Fruit fly (Drosophila melanogaster) whole organism, embryonic: ENCODE results near the gene Ubc7.

Experiments used
- Antp ChIP-seq: fragments of 200-800 bp; sonication (Bioruptor generic); optimal IDR thresholded peaks from 3 replicates; lab custom pipeline; 2016; ENCODE audit warnings: missing biosample characterization, missing genetic modification characterization
- Atf6 ChIP-seq: fragments of 200-800 bp; sonication (Bioruptor generic); IDR thresholded peaks from 2 replicates; pipeline ENCODE4 v1.3.6; 2022; ENCODE audit warnings: missing biosample characterization, missing genetic modification characterization
- Awh ChIP-seq: fragments of 200-800 bp; sonication (Bioruptor generic); IDR thresholded peaks from 2 replicates; pipeline ENCODE4, ENCODE4 v1.3.6; 2022; ENCODE audit warnings: missing biosample characterization, missing genetic modification characterization
- B-H1 ChIP-seq: fragments of 200-800 bp; sonication (Bioruptor generic); IDR thresholded peaks from 3 replicates; pipeline ENCODE4 v1.3.6; 2022; ENCODE audit warnings: missing biosample characterization, missing genetic modification characterization
- B-H2 ChIP-seq: fragments of 200-800 bp; sonication (Bioruptor generic); optimal IDR thresholded peaks from 2 replicates; lab custom pipeline; 2018; ENCODE audit warnings: missing biosample characterization, mild to moderate bottlenecking, missing genetic modification characterization
- CG10565 ChIP-seq: fragments of 200-800 bp; sonication (Bioruptor generic); optimal IDR thresholded peaks from 3 replicates; lab custom pipeline; 2016; ENCODE audit warnings: missing biosample characterization, mild to moderate bottlenecking, missing genetic modification characterization
- CG12236 ChIP-seq: fragments of 200-800 bp; sonication (Bioruptor generic); optimal IDR thresholded peaks from 2 replicates; lab custom pipeline; 2016; ENCODE audit warnings: missing biosample characterization, missing genetic modification characterization
- CG13775 ChIP-seq: fragments of 200-800 bp; sonication (Bioruptor generic); optimal IDR thresholded peaks from 3 replicates; lab custom pipeline; 2017; ENCODE audit warnings: missing biosample characterization, mild to moderate bottlenecking, missing genetic modification characterization
- CG14710 ChIP-seq: fragments of 200-800 bp; sonication (Bioruptor generic); optimal IDR thresholded peaks from 3 replicates; lab custom pipeline; 2019; ENCODE audit warnings: missing biosample characterization, mild to moderate bottlenecking, missing genetic modification characterization, moderate library complexity
- CG15269 ChIP-seq: fragments of 200-800 bp; sonication (Bioruptor generic); optimal IDR thresholded peaks from 2 replicates; lab custom pipeline; 2018; ENCODE audit warnings: missing biosample characterization, mild to moderate bottlenecking, missing genetic modification characterization, moderate library complexity
- CG17361 ChIP-seq: fragments of 200-800 bp; sonication (Bioruptor generic); IDR thresholded peaks from 3 replicates; pipeline ENCODE4 v1.3.6; 2022; ENCODE audit warnings: missing biosample characterization, missing genetic modification characterization
- CG30020 ChIP-seq: fragments of 200-800 bp; optimal IDR thresholded peaks from 2 replicates; lab custom pipeline; 2019; ENCODE audit warnings: missing biosample characterization, mild to moderate bottlenecking, missing genetic modification characterization, moderate library complexity
- CG30403 ChIP-seq: fragments of 200-800 bp; sonication (Bioruptor generic); optimal IDR thresholded peaks from 3 replicates; lab custom pipeline; 2016; ENCODE audit warnings: missing biosample characterization, missing genetic modification characterization
- CG33213 ChIP-seq: fragments of 200-800 bp; sonication (Bioruptor generic); optimal IDR thresholded peaks from 3 replicates; lab custom pipeline; 2016; ENCODE audit warnings: missing biosample characterization, missing genetic modification characterization
- CG3847 ChIP-seq: fragments of 200-800 bp; sonication (Bioruptor generic); IDR thresholded peaks from 2 replicates; pipeline ENCODE4 v1.3.6; 2022; ENCODE audit warnings: missing biosample characterization, missing genetic modification characterization
- CG3995 ChIP-seq: fragments of 200-800 bp; sonication (Bioruptor generic); optimal IDR thresholded peaks from 3 replicates; lab custom pipeline; 2016; ENCODE audit warnings: missing biosample characterization, missing genetic modification characterization
- CG4282 ChIP-seq: fragments of 200-800 bp; sonication (Bioruptor generic); optimal IDR thresholded peaks from 2 replicates; lab custom pipeline; 2016; ENCODE audit warnings: missing biosample characterization, missing genetic modification characterization
- CG4854 ChIP-seq: fragments of 200-800 bp; sonication (Bioruptor generic); optimal IDR thresholded peaks from 2 replicates; lab custom pipeline; 2016; ENCODE audit warnings: missing biosample characterization, missing genetic modification characterization, inconsistent platforms
- CG7745 ChIP-seq: fragments of 200-800 bp; sonication (Bioruptor generic); optimal IDR thresholded peaks from 2 replicates; lab custom pipeline; 2018; ENCODE audit warnings: missing biosample characterization, mild to moderate bottlenecking, missing genetic modification characterization, moderate library complexity
- CG8359 ChIP-seq: fragments of 200-800 bp; sonication (Bioruptor generic); optimal IDR thresholded peaks from 2 replicates; lab custom pipeline; 2017; ENCODE audit warnings: missing biosample characterization, mild to moderate bottlenecking, missing genetic modification characterization, borderline replicate concordance
- CG9817 ChIP-seq: fragments of 200-800 bp; sonication (Bioruptor generic); optimal IDR thresholded peaks from 2 replicates; lab custom pipeline; 2018; ENCODE audit warnings: missing biosample characterization, mild to moderate bottlenecking, missing genetic modification characterization, moderate library complexity
- Camta ChIP-seq: fragments of 200-800 bp; sonication (Bioruptor generic); optimal IDR thresholded peaks from 2 replicates; lab custom pipeline; 2016; ENCODE audit warnings: missing biosample characterization, missing genetic modification characterization
- D ChIP-seq, 2 experiments: fragments of 200-800 bp in 1 of 2; fragments of >200 bp in 1 of 2; sonication (Bioruptor generic) in 1 of 2; optimal IDR thresholded peaks; 2 replicates in 1 of 2; 3 replicates in 1 of 2; lab custom pipeline; 2017; ENCODE audit warnings: mild to moderate bottlenecking in 1 of 2, missing biosample characterization in 1 of 2, missing genetic modification characterization in 1 of 2, missing genetic modification reagents in 1 of 2
- Doc2 ChIP-seq: fragments of 200-800 bp; sonication (Bioruptor generic); IDR thresholded peaks from 2 replicates; pipeline ENCODE4 v1.3.6; 2022; ENCODE audit warnings: missing biosample characterization, missing genetic modification characterization
- Elba2 ChIP-seq: fragments of 200-800 bp; sonication (Bioruptor generic); optimal IDR thresholded peaks from 3 replicates; lab custom pipeline; 2016; ENCODE audit warnings: missing biosample characterization, missing genetic modification characterization
- Gug ChIP-seq: fragments of 200-800 bp; sonication (Bioruptor generic); IDR thresholded peaks from 4 replicates; pipeline ENCODE4 v1.3.6; 2022; ENCODE audit warnings: missing biosample characterization, missing genetic modification characterization
- Hey ChIP-seq: fragments of 200-800 bp; sonication (Bioruptor generic); optimal IDR thresholded peaks from 3 replicates; lab custom pipeline; 2018; ENCODE audit warnings: missing biosample characterization, mild to moderate bottlenecking, missing genetic modification characterization
- Hmx ChIP-seq: fragments of 200-800 bp; sonication (Bioruptor generic); optimal IDR thresholded peaks from 2 replicates; lab custom pipeline; 2016; ENCODE audit warnings: missing biosample characterization, missing genetic modification characterization
- Max ChIP-seq: fragments of 200-800 bp; sonication (Bioruptor generic); optimal IDR thresholded peaks from 2 replicates; lab custom pipeline; 2016; ENCODE audit warnings: missing biosample characterization, mild to moderate bottlenecking, missing genetic modification characterization
- Nf-YB ChIP-seq: fragments of 200-800 bp; sonication (Bioruptor generic); optimal IDR thresholded peaks from 3 replicates; lab custom pipeline; 2019; ENCODE audit warnings: missing biosample characterization, mild to moderate bottlenecking, missing genetic modification characterization, moderate library complexity
- Scr ChIP-seq: fragments of 200-800 bp; sonication (Bioruptor generic); IDR thresholded peaks from 2 replicates; pipeline ENCODE4 v1.3.6; 2022; ENCODE audit warnings: missing biosample characterization, missing genetic modification characterization; ENCODE audit not compliant: partially characterized antibody
- Sox102F ChIP-seq: fragments of 200-800 bp; sonication (Bioruptor generic); optimal IDR thresholded peaks from 2 replicates; lab custom pipeline; 2018; ENCODE audit warnings: missing biosample characterization, mild to moderate bottlenecking, missing genetic modification characterization, moderate library complexity
- Xbp1 ChIP-seq: fragments of 200-800 bp; sonication (Bioruptor generic); optimal IDR thresholded peaks from 3 replicates; lab custom pipeline; 2016; ENCODE audit warnings: missing biosample characterization, mild to moderate bottlenecking, missing genetic modification characterization
- YL-1 ChIP-seq: fragments of 200-800 bp; sonication (Bioruptor generic); optimal IDR thresholded peaks from 3 replicates; lab custom pipeline; 2017; ENCODE audit warnings: missing biosample characterization, mild to moderate bottlenecking, missing genetic modification characterization
- ara ChIP-seq: fragments of 200-800 bp; sonication (Bioruptor generic); IDR thresholded peaks from 2 replicates; pipeline ENCODE4 v1.3.6; 2022; ENCODE audit warnings: missing biosample characterization, missing genetic modification characterization
- cad ChIP-seq: fragments of >200 bp; optimal IDR thresholded peaks from 2 replicates; lab custom pipeline; 2017; ENCODE audit warnings: missing biosample characterization, missing genetic modification characterization
- da ChIP-seq: fragments of 200-800 bp; sonication (Bioruptor generic); optimal IDR thresholded peaks from 2 replicates; lab custom pipeline; 2016; ENCODE audit warnings: missing biosample characterization, missing genetic modification characterization
- dm ChIP-seq: fragments of 200-800 bp; sonication (Bioruptor generic); optimal IDR thresholded peaks from 3 replicates; lab custom pipeline; 2016; ENCODE audit warnings: missing biosample characterization, missing genetic modification characterization
- gsb-n ChIP-seq: fragments of 200-800 bp; sonication (Bioruptor generic); optimal IDR thresholded peaks from 3 replicates; lab custom pipeline; 2018; ENCODE audit warnings: missing biosample characterization, mild to moderate bottlenecking, missing genetic modification characterization
- hth ChIP-seq: fragments of >200 bp; optimal IDR thresholded peaks from 2 replicates; lab custom pipeline; 2017; ENCODE audit warnings: inconsistent platforms
- kay ChIP-seq: fragments of 200-800 bp; sonication (Bioruptor generic); optimal IDR thresholded peaks from 2 replicates; lab custom pipeline; 2016; ENCODE audit warnings: missing biosample characterization, missing genetic modification characterization
- lab ChIP-seq: fragments of 200-800 bp; sonication (Bioruptor generic); optimal IDR thresholded peaks from 3 replicates; lab custom pipeline; 2017; ENCODE audit warnings: missing biosample characterization, missing genetic modification characterization, mild to moderate bottlenecking, moderate library complexity, missing genetic modification reagents
- lbe ChIP-seq: fragments of 200-800 bp; sonication (Bioruptor generic); optimal IDR thresholded peaks from 2 replicates; lab custom pipeline; 2016; ENCODE audit warnings: missing biosample characterization, mild to moderate bottlenecking, missing genetic modification characterization
- maf-S ChIP-seq: fragments of 200-800 bp; sonication (Bioruptor generic); optimal IDR thresholded peaks from 2 replicates; lab custom pipeline; 2016; ENCODE audit warnings: missing biosample characterization, missing genetic modification characterization
- sens ChIP-seq: fragments of 200-800 bp; sonication (Bioruptor generic); peaks from one replicate; lab custom pipeline; 2016; ENCODE audit warnings: missing biosample characterization, missing genetic modification characterization
- sima ChIP-seq: fragments of 200-800 bp; sonication (Bioruptor generic); optimal IDR thresholded peaks from 2 replicates; lab custom pipeline; 2016; ENCODE audit warnings: missing biosample characterization, missing genetic modification characterization
- vvl ChIP-seq: fragments of 200-800 bp; sonication (Bioruptor generic); IDR thresholded peaks from 2 replicates; pipeline ENCODE4 v1.3.6; 2022; ENCODE audit warnings: missing biosample characterization, missing genetic modification characterization
- wek ChIP-seq: fragments of 200-800 bp; sonication (Bioruptor generic); optimal IDR thresholded peaks from 3 replicates; lab custom pipeline; 2018; ENCODE audit warnings: missing biosample characterization, mild to moderate bottlenecking, missing genetic modification characterization, moderate library complexity
- wor ChIP-seq: fragments of 200-800 bp; sonication (Bioruptor generic); IDR thresholded peaks from 2 replicates; pipeline ENCODE4 v1.3.6; 2022; ENCODE audit warnings: missing biosample characterization, missing genetic modification characterization

Ubc7 gene

DNA sequence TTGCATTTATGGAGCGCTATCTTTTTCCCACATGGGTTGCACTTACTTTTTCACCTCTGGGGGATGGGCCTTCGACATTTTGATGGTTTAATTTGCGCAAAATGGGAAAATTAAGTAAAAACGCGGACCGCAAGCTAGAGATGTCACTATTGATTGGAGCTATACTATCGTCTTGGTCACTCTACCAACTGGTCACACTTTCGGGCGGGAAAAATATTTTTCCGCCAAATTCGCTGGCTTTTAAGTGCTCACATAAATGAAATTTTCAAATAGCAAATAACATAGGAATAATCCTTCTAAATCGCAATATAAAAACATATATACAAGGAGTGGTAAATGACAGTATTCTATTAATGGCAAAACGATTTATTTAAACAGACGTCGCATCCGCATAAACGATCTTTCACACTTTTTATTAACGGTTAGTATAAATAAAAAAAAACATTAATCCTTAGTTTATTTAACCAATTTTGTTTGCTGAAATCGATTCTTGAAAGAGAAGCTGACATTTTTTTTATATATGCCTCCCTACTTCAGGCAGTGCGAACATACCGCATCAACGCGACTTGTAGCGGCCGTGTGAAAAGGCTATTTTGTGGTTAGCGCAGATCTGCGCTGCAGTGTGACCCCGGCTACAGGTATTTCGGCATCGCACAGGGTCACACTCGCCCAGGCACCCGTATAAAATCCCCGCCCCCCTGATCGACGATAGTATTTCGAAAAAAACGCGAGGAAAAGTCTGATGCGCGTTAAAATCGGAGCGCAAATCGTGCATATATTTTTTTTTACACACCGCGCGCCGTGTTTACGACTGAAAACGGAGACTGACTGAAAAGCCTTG, 47.0 kb downstream of the Ubc7 start, which contains the start of the genes SNRPG and mthl1 (continued):
- TF ChIP-seq cad (GFP tag; lab: Kevin White, UChicago) (no peak), maf-S (peak; percentile 75), Elba2 (no peak), Nf-YB (no peak), CG10565 (GFP tag; lab: Kevin White, UChicago) (no peak), hth (lab: Kevin White, UChicago) (no peak), ara (GFP tag; lab: Robert Waterston, UW) (peak; percentile 90), sens (peak; percentile 83), Sox102F (GFP tag; lab: Kevin White, UChicago) (peak; percentile 79), CG12236 (GFP tag; lab: Kevin White, UChicago) (no peak), Antp (GFP tag; lab: Kevin White, UChicago) (peak; percentile 73), YL-1 (GFP tag; lab: Kevin White, UChicago) (peak; percentile 56), Gug (GFP tag; lab: Robert Waterston, UW) (peak; percentile 98), Scr (GFP tag; lab: Robert Waterston, UW) (peak; percentile 74), B-H1 (GFP tag; lab: Robert Waterston, UW) (peak; percentile 88), CG33213 (GFP tag; lab: Kevin White, UChicago) (peak; percentile 54), wek (GFP tag; lab: Kevin White, UChicago) (no peak), CG30403 (GFP tag; lab: Kevin White, UChicago) (peak; percentile 86), CG13775 (GFP tag; lab: Kevin White, UChicago) (peak; percentile 81), Awh (peak; percentile 90), CG7745 (tag; lab: Kevin White, UChicago) (no peak), CG3995 (peak; percentile 79), CG15269 (tag; lab: Kevin White, UChicago) (peak; percentile 74), Xbp1 (GFP tag; lab: Kevin White, UChicago) (peak; percentile 88), Hmx (GFP tag; lab: Kevin White, UChicago) (peak; percentile 18), CG14710 (tag; lab: Kevin White, UChicago) (peak; percentile 100), Atf6 (GFP tag; lab: Robert Waterston, UW) (peak; percentile 84), CG30020 (tag; lab: Kevin White, UChicago) (peak; percentile 94), B-H2 (GFP tag; lab: Kevin White, UChicago) (peak; percentile 59), gsb-n (tag; lab: Kevin White, UChicago) (peak; percentile 55), D (optimal IDR thresholded peaks at IDR 0.05; lab: Kevin White, UChicago) (no peak), D (GFP tag; optimal IDR thresholded peaks at IDR 0.05; lab: Kevin White, UChicago) (peak; percentile 59), sima (GFP tag; lab: Kevin White, UChicago) (no peak), wor (GFP tag; lab: Robert Waterston, UW) (peak; percentile 86), CG3847 (peak; percentile 92), Doc2 (peak; percentile 53; the same call in 1 of the 2 replicates), Max (GFP tag; lab: Kevin White, UChicago) (peak; percentile 16), CG8359 (GFP tag; lab: Kevin White, UChicago) (no peak), vvl (peak; percentile 94), CG17361 (GFP tag; lab: Robert Waterston, UW) (peak; percentile 92), CG9817 (tag; lab: Kevin White, UChicago) (peak; percentile 87), da (GFP tag; lab: Kevin White, UChicago) (peak; percentile 43), Hey (tag; lab: Kevin White, UChicago) (no peak), Camta (no peak), dm (GFP tag; lab: Kevin White, UChicago) (peak; percentile 48), lab (GFP tag; lab: Kevin White, UChicago) (peak; percentile 81), kay (GFP tag; lab: Kevin White, UChicago) (peak; percentile 29), CG4854 (GFP tag; lab: Kevin White, UChicago) (peak; percentile 63), lbe (GFP tag; lab: Kevin White, UChicago) (no peak), CG4282 (GFP tag; lab: Kevin White, UChicago) (peak; percentile 52)
